Comparison of ENCODE assay signal across 3 fruit fly cellular contexts in genomic region chr3L:16364182-16364581, dm6.
TF ChIP-seq lines count a peak whose summit lies in the region.

No protein-coding gene starts in this region.

TF ChIP-seq in whole organism, embryonic, 481 proteins besides CTCF, POLR2A, EP300 and RAD21 (continued from another document):
- TF ChIP-seq fd96Cb (tag; optimal IDR thresholded peaks at IDR 0.05; lab: Kevin White, UChicago) (peak; percentile 13), scrt (GFP tag; optimal IDR thresholded peaks at IDR 0.05; lab: Kevin White, UChicago) (no peak), sens (GFP tag; lab: Kevin White, UChicago) (peak; percentile 75)

TF ChIP-seq in whole organism, prepupa, 60 proteins besides CTCF, POLR2A, EP300 and RAD21 (continued from another document):
- peak; percentile 31 for TF ChIP-seq CG6276 (GFP tag; optimal IDR thresholded peaks at IDR 0.05; lab: Kevin White, UChicago)
- peak; percentile 69 for TF ChIP-seq CG15336 (GFP tag; IDR thresholded peaks at IDR 0.05; lab: Robert Waterston, UW)
- TF ChIP-seq OdsH (GFP tag; optimal IDR thresholded peaks at IDR 0.05; lab: Kevin White, UChicago): peak; percentile 87
- peak; percentile 89 for TF ChIP-seq esn (GFP tag; optimal IDR thresholded peaks at IDR 0.05; lab: Kevin White, UChicago)
- TF ChIP-seq Lpt (GFP tag; optimal IDR thresholded peaks at IDR 0.05; lab: Kevin White, UChicago): peak; percentile 66
- peak; percentile 63 for TF ChIP-seq Blimp-1 (GFP tag; optimal IDR thresholded peaks at IDR 0.05; lab: Kevin White, UChicago)
- TF ChIP-seq CG11762 (GFP tag; optimal IDR thresholded peaks at IDR 0.05; lab: Kevin White, UChicago; ENCODE audit: insufficient read depth): peak; percentile 84
- peak; percentile 91 for TF ChIP-seq topi (GFP tag; optimal IDR thresholded peaks at IDR 0.05; lab: Kevin White, UChicago)
- TF ChIP-seq fd59A (GFP tag; optimal IDR thresholded peaks at IDR 0.05; lab: Kevin White, UChicago): peak; percentile 87
- no peak for TF ChIP-seq Hr38 (GFP tag; optimal IDR thresholded peaks at IDR 0.05; lab: Kevin White, UChicago)
- peak; percentile 85 for TF ChIP-seq CG10669 (GFP tag; optimal IDR thresholded peaks at IDR 0.05; lab: Kevin White, UChicago)
- peak; percentile 89 for TF ChIP-seq CG34406 (GFP tag; optimal IDR thresholded peaks at IDR 0.05; lab: Kevin White, UChicago)
- peak; percentile 45; the same call in 1 of the 2 replicates for TF ChIP-seq CG11294 (GFP tag; IDR thresholded peaks at IDR 0.05; lab: Robert Waterston, UW)
- peak; percentile 79 for TF ChIP-seq CG11902 (GFP tag; optimal IDR thresholded peaks at IDR 0.05; lab: Kevin White, UChicago)
- peak; percentile 93 for TF ChIP-seq CG3032 (tag; optimal IDR thresholded peaks at IDR 0.05; lab: Kevin White, UChicago)
- TF ChIP-seq Sox102F (GFP tag; optimal IDR thresholded peaks at IDR 0.05; lab: Kevin White, UChicago): peak; percentile 85
- TF ChIP-seq CG10631 (GFP tag; optimal IDR thresholded peaks at IDR 0.05; lab: Kevin White, UChicago): peak; percentile 87
- peak; percentile 82 for TF ChIP-seq CG16779 (tag; optimal IDR thresholded peaks at IDR 0.05; lab: Kevin White, UChicago)
- TF ChIP-seq achi (GFP tag; optimal IDR thresholded peaks at IDR 0.05; lab: Kevin White, UChicago): peak; percentile 86
- TF ChIP-seq CG6854 (GFP tag; optimal IDR thresholded peaks at IDR 0.05; lab: Kevin White, UChicago): peak; percentile 64
- TF ChIP-seq net (GFP tag; optimal IDR thresholded peaks at IDR 0.05; lab: Kevin White, UChicago): peak; percentile 88
- TF ChIP-seq CG1621 (tag; optimal IDR thresholded peaks at IDR 0.05; lab: Kevin White, UChicago): peak; percentile 84
- peak; percentile 83 for TF ChIP-seq cyc (GFP tag; optimal IDR thresholded peaks at IDR 0.05; lab: Kevin White, UChicago)
- TF ChIP-seq Eip78C (GFP tag; lab: Kevin White, UChicago): peak; percentile 98
- peak; percentile 90 for TF ChIP-seq CG8632 (GFP tag; optimal IDR thresholded peaks at IDR 0.05; lab: Kevin White, UChicago)
- peak; percentile 69 for TF ChIP-seq Ets21C (GFP tag; optimal IDR thresholded peaks at IDR 0.05; lab: Kevin White, UChicago)
- peak; percentile 63 for TF ChIP-seq fd85E (GFP tag; optimal IDR thresholded peaks at IDR 0.05; lab: Kevin White, UChicago)
- peak; percentile 75 for TF ChIP-seq salr (GFP tag; optimal IDR thresholded peaks at IDR 0.05; lab: Kevin White, UChicago)
- peak; percentile 81 for TF ChIP-seq CG8119 (GFP tag; IDR thresholded peaks at IDR 0.05; lab: Robert Waterston, UW)
- peak; percentile 92 for TF ChIP-seq CG6808 (GFP tag; optimal IDR thresholded peaks at IDR 0.05; lab: Kevin White, UChicago)
- TF ChIP-seq Smox (GFP tag; optimal IDR thresholded peaks at IDR 0.05; lab: Kevin White, UChicago): peak; percentile 85
- TF ChIP-seq lz (GFP tag; optimal IDR thresholded peaks at IDR 0.05; lab: Kevin White, UChicago): peak; percentile 83
- peak; percentile 88 for TF ChIP-seq acj6 (GFP tag; optimal IDR thresholded peaks at IDR 0.05; lab: Kevin White, UChicago)
- no peak for TF ChIP-seq dac (GFP tag; optimal IDR thresholded peaks at IDR 0.05; lab: Kevin White, UChicago)
- TF ChIP-seq dsx (GFP tag; optimal IDR thresholded peaks at IDR 0.05; lab: Kevin White, UChicago; ENCODE audit: poor library complexity, severe bottlenecking): peak; percentile 90
- TF ChIP-seq spab (GFP tag; optimal IDR thresholded peaks at IDR 0.05; lab: Kevin White, UChicago): peak; percentile 88

TF ChIP-seq in whole organism, wandering third instar larva, 38 proteins besides CTCF, POLR2A, EP300 and RAD21 (continued from another document):
- TF ChIP-seq Sp1 (GFP tag; optimal IDR thresholded peaks at IDR 0.05; lab: Kevin White, UChicago) (peak; percentile 78), Dfd (GFP tag; optimal IDR thresholded peaks at IDR 0.05; lab: Kevin White, UChicago) (no peak), Rel (GFP tag; optimal IDR thresholded peaks at IDR 0.05; lab: Kevin White, UChicago) (no peak), Rel (tag; optimal IDR thresholded peaks at IDR 0.05; lab: Kevin White, UChicago) (no peak), Abd-B (GFP tag; optimal IDR thresholded peaks at IDR 0.05; lab: Kevin White, UChicago) (no peak), tai (GFP tag; optimal IDR thresholded peaks at IDR 0.05; lab: Kevin White, UChicago) (no peak), pan (optimal IDR thresholded peaks at IDR 0.05; lab: Kevin White, UChicago) (no peak), Hr78 (GFP tag; optimal IDR thresholded peaks at IDR 0.05; lab: Kevin White, UChicago) (no peak)
TF ChIP-seq in whole organism, wandering third instar larva: peak in this region for 16.
